Worm (Caenorhabditis elegans) whole organism, young adult: ENCODE results near the gene elt-2.

Source experiments
- aptf-2 ChIP-seq: fragments of 200-800 bp; sonication (Bioruptor generic); conservative IDR thresholded peaks from 2 replicates; pipeline ENCODE4 v1.3.6; 2022; ENCODE audit warnings: missing genetic modification reagents, missing genetic modification characterization, missing compliant biosample characterization
- attf-6 ChIP-seq: fragments of 200-800 bp; sonication (Bioruptor generic); IDR thresholded peaks from 2 replicates; pipeline ENCODE4 v1.3.6; 2022; ENCODE audit warnings: missing genetic modification reagents, missing genetic modification characterization, missing compliant biosample characterization
- cebp-2 ChIP-seq: fragments of 200-800 bp; sonication (Bioruptor generic); IDR thresholded peaks from 2 replicates; pipeline ENCODE4 v1.3.6; 2022; ENCODE audit warnings: missing genetic modification characterization, missing compliant biosample characterization
- dox-1 ChIP-seq: fragments of 200-800 bp; sonication (Bioruptor generic); IDR thresholded peaks from 2 replicates; pipeline ENCODE4 v1.3.6; 2022; ENCODE audit warnings: missing genetic modification reagents, missing genetic modification characterization, missing compliant biosample characterization
- unc-62 ChIP-seq: fragments of 150-350 bp; optimal IDR thresholded peaks from 2 replicates; lab custom pipeline; 2014; ENCODE audit warnings: missing biosample characterization, missing genetic modification reagents, missing genetic modification characterization

DNA sequence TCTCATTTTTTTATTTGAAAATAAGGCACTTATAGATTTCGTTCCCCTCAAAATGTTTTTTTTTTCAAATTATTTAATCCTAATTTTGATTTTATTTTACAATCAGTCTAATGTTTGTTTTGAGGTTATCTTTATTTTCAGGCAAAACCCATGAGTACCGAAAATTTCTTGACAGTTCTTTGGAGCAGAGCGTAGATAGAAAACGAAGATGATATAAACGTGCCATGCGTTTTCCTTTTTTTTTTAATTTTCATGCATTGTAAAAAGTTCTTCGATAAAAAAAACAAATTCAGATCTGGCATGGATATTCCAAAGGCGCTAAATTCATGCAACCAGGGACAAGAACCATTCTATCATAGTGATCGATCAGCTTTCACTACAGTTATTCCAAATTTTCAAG is 10.0 kb downstream of the elt-2 start, which contains the start of gene C33D3.5:
- no peak for TF ChIP-seq aptf-2
- TF ChIP-seq dox-1 = no peak
- TF ChIP-seq attf-6 (GFP tag; lab: Robert Waterston, UW) = no peak
- TF ChIP-seq cebp-2 (GFP tag; lab: Robert Waterston, UW) = no peak
- no peak for TF ChIP-seq unc-62 (GFP tag; lab: Kevin White, UChicago)
